Worm (Caenorhabditis elegans) whole organism, midembryonic: Measurements from ENCODE around the gene grk-2.

ENCODE experiments used
- T22C8.4 ChIP-seq: fragments of 200-800 bp; sonication (Bioruptor generic); IDR thresholded peaks from 2 replicates; pipeline ENCODE4 v1.3.6; 2022; ENCODE audit warnings: missing genetic modification characterization, missing compliant biosample characterization
- cog-1 ChIP-seq: sonication (generic microtip); optimal IDR thresholded peaks from 2 replicates; lab custom pipeline; 2016; ENCODE audit warnings: missing genetic modification characterization, missing compliant biosample characterization
- flt-1 ChIP-seq: fragments of 200-800 bp; sonication (Bioruptor generic); IDR thresholded peaks from 2 replicates; pipeline ENCODE4 v1.3.6; 2022; ENCODE audit warnings: missing genetic modification characterization, missing compliant biosample characterization
- klf-2 ChIP-seq: fragments of 200-800 bp; sonication (Bioruptor generic); conservative IDR thresholded peaks from 2 replicates; pipeline ENCODE4 v1.3.6; 2022; ENCODE audit warnings: missing genetic modification reagents, missing genetic modification characterization, missing compliant biosample characterization
- med-1 ChIP-seq: sonication (generic microtip); optimal IDR thresholded peaks from 2 replicates; lab custom pipeline; 2017; ENCODE audit warnings: missing genetic modification characterization, mild to moderate bottlenecking, missing compliant biosample characterization, antibody characterized with exemption, missing genetic modification reagents; ENCODE audit not compliant: insufficient read depth
- ref-1 ChIP-seq: fragments of 200-800 bp; sonication (Bioruptor generic); conservative IDR thresholded peaks from 2 replicates; pipeline ENCODE4 v1.3.6; 2022; ENCODE audit warnings: missing genetic modification reagents, missing genetic modification characterization, missing compliant biosample characterization
- tab-1 ChIP-seq: fragments of 200-800 bp; sonication (Bioruptor generic); IDR thresholded peaks from 2 replicates; pipeline ENCODE4 v1.3.6; 2022; ENCODE audit warnings: missing genetic modification characterization, missing compliant biosample characterization
- ztf-23 ChIP-seq: fragments of 200-800 bp; sonication (Bioruptor generic); IDR thresholded peaks from 2 replicates; pipeline ENCODE4 v1.3.6; 2022; ENCODE audit warnings: missing genetic modification reagents, missing genetic modification characterization, missing compliant biosample characterization
- ztf-29 ChIP-seq: fragments of 200-800 bp; sonication (Bioruptor generic); IDR thresholded peaks from 2 replicates; pipeline ENCODE4 v1.3.6; 2022; ENCODE audit warnings: missing genetic modification reagents, missing genetic modification characterization, missing compliant biosample characterization

Gene grk-2

ce11 chrIII:675822-676221, at the start of gene grk-2:
grk-2 (plus strand) TSS chrIII:676122.
- no peak for TF ChIP-seq T22C8.4 (GFP tag; lab: Robert Waterston, UW)
- no peak for TF ChIP-seq cog-1
- no peak for TF ChIP-seq flt-1
- TF ChIP-seq med-1, result no peak
- no peak for TF ChIP-seq ztf-23
- no peak for TF ChIP-seq ref-1 (GFP tag; lab: Robert Waterston, UW)
- TF ChIP-seq klf-2, result no peak
- no peak for TF ChIP-seq ztf-29
- no peak for TF ChIP-seq tab-1 (GFP tag; lab: Robert Waterston, UW)

- TF ChIP-seq ztf-29, result no peak
- TF ChIP-seq klf-2, result no peak
- TF ChIP-seq flt-1, result no peak
- TF ChIP-seq med-1, result no peak
- TF ChIP-seq tab-1 (GFP tag; lab: Robert Waterston, UW), result no peak
- no peak for TF ChIP-seq ztf-23
These were observed 48.1 kb upstream of the grk-2 start, which contains the start of gene T19C3.5 for ce11 chrIII:627838-628237. T19C3.5 (minus strand) TSS chrIII:627938.

- TF ChIP-seq ref-1 (GFP tag; lab: Robert Waterston, UW), result 0 out of 2 replicates have a peak, but pooled peaks have one; percentile 16
- TF ChIP-seq flt-1, result peak; percentile 73
- peak; percentile 54; the same call in 1 of the 2 replicates for TF ChIP-seq ztf-23
- peak; percentile 10; the same call in 1 of the 2 replicates for TF ChIP-seq tab-1 (GFP tag; lab: Robert Waterston, UW)
- TF ChIP-seq klf-2, result peak; percentile 51; the same call in 1 of the 2 replicates
These were observed 47.0 kb upstream of the grk-2 start for ce11 chrIII:628942-629341.

ce11 chrIII:631421-631820, 44.5 kb upstream of the grk-2 start, which contains the start of gene T19C3.6:
T19C3.6 (minus strand) TSS chrIII:631521.
- no peak for TF ChIP-seq flt-1
- TF ChIP-seq ref-1 (GFP tag; lab: Robert Waterston, UW), result no peak
- TF ChIP-seq med-1, result no peak
- no peak for TF ChIP-seq ztf-23
- TF ChIP-seq ztf-29, result no peak
- TF ChIP-seq cog-1, result no peak
- TF ChIP-seq tab-1 (GFP tag; lab: Robert Waterston, UW), result no peak

- TF ChIP-seq med-1 (no peak), klf-2 (no peak), tab-1 (GFP tag; lab: Robert Waterston, UW) (no peak), ref-1 (GFP tag; lab: Robert Waterston, UW) (no peak)
These were observed 41.3 kb upstream of the grk-2 start, which contains the start of gene fem-2 for ce11 chrIII:634618-635017. fem-2 (minus strand) TSS chrIII:634626.

- TF ChIP-seq T22C8.4 (GFP tag; lab: Robert Waterston, UW) (no peak), ztf-23 (no peak), tab-1 (GFP tag; lab: Robert Waterston, UW) (no peak)
These were observed 39.9 kb upstream of the grk-2 start, which contains the start of gene T19C3.7 for ce11 chrIII:636067-636466. T19C3.7 (minus strand) TSS chrIII:636167.

- no peak for TF ChIP-seq ref-1 (GFP tag; lab: Robert Waterston, UW)
- no peak for TF ChIP-seq flt-1
- no peak for TF ChIP-seq klf-2
- no peak for TF ChIP-seq med-1
- no peak for TF ChIP-seq T22C8.4 (GFP tag; lab: Robert Waterston, UW)
- no peak for TF ChIP-seq tab-1 (GFP tag; lab: Robert Waterston, UW)
- TF ChIP-seq ztf-29, result no peak
- no peak for TF ChIP-seq ztf-23
- no peak for TF ChIP-seq cog-1
These were observed 37.6 kb upstream of the grk-2 start, which contains the start of gene sbds-1 for ce11 chrIII:638319-638718. sbds-1 (minus strand) TSS chrIII:638419.

- TF ChIP-seq T22C8.4 (GFP tag; lab: Robert Waterston, UW) (peak; percentile 57; the same call in 1 of the 2 replicates), ztf-23 (peak; percentile 81), ref-1 (GFP tag; lab: Robert Waterston, UW) (no peak), flt-1 (peak; percentile 81; the same call in 1 of the 2 replicates), cog-1 (peak; percentile 94), klf-2 (peak; percentile 74), med-1 (no peak), tab-1 (GFP tag; lab: Robert Waterston, UW) (no peak), ztf-29 (no peak)
These were observed 35.6 kb upstream of the grk-2 start, which contains the start of the genes tag-266 and tag-267 for ce11 chrIII:640198-640803. tag-266 (minus strand) TSS chrIII:640226. tag-267 (plus strand) TSS chrIII:640790.

- TF ChIP-seq ztf-29 (no peak), tab-1 (GFP tag; lab: Robert Waterston, UW) (no peak), klf-2 (no peak), flt-1 (no peak), ref-1 (GFP tag; lab: Robert Waterston, UW) (no peak)
These were observed 34.2 kb upstream of the grk-2 start, which contains the start of gene W06E11.1 for ce11 chrIII:641759-642158. W06E11.1 (plus strand) TSS chrIII:642059.

ce11 chrIII:644660-645059, 31.3 kb upstream of the grk-2 start:
- TF ChIP-seq tab-1 (GFP tag; lab: Robert Waterston, UW) (no peak), med-1 (no peak), ref-1 (GFP tag; lab: Robert Waterston, UW) (no peak), cog-1 (no peak), flt-1 (no peak), T22C8.4 (GFP tag; lab: Robert Waterston, UW) (no peak), ztf-29 (no peak), klf-2 (no peak), ztf-23 (no peak)

ce11 chrIII:646454-646853, 29.5 kb upstream of the grk-2 start, which contains the start of gene orai-1:
orai-1 (plus strand) TSS chrIII:646754.
- TF ChIP-seq cog-1, result no peak
- no peak for TF ChIP-seq tab-1 (GFP tag; lab: Robert Waterston, UW)
- no peak for TF ChIP-seq med-1
- no peak for TF ChIP-seq T22C8.4 (GFP tag; lab: Robert Waterston, UW)
- TF ChIP-seq ztf-23, result no peak
- no peak for TF ChIP-seq ref-1 (GFP tag; lab: Robert Waterston, UW)
- no peak for TF ChIP-seq flt-1
- no peak for TF ChIP-seq klf-2
- no peak for TF ChIP-seq ztf-29
